Worm (Caenorhabditis elegans): ENCODE measurements around the gene ZC513.2.

DNA sequence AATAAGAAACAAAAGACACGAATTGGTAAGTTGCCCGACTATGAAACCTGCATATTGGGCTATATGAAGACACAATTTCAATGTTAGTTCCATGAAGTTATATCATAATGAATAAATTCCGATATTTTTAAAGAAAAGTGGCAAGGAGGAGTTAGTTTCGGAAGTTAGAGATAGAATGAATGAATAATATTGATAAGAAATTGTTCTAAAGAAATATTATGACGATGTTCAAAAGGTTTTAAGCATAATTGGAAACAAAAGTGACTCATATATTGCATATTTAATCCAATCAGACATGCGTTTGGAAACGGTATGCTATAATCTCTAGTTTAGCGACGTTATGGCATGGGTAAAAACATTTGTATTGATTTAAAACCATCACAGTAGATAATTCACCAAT is 15.4 kb downstream of the ZC513.2 start, which contains the start of gene str-143:
- TF ChIP-seq egl-27 (tag; optimal IDR thresholded peaks at IDR 0.05) (no peak), T26A8.4 (GFP tag; IDR thresholded peaks at IDR 0.05) (no peak), zip-11 (GFP tag; IDR thresholded peaks at IDR 0.05) (no peak), nhr-25 (tag; optimal IDR thresholded peaks at IDR 0.05; ENCODE audit: borderline replicate concordance, insufficient read depth) (no peak), mxl-2 (GFP tag; conservative IDR thresholded peaks at IDR 0.05) (no peak), nhr-76 (tag; optimal IDR thresholded peaks at IDR 0.05) (no peak)

Measured in whole organism, L4 larva.